Fruit fly (Drosophila melanogaster) whole organism, embryonic: Measurements from ENCODE around the gene Ing3.
A peak's percentile ranks its signal among the peaks of the same experiment; 100 is the strongest.

Experiments used
- Abd-B ChIP-seq: fragments of 200-800 bp; sonication (Bioruptor generic); optimal IDR thresholded peaks from 2 replicates; lab custom pipeline; 2018; ENCODE audit warnings: missing biosample characterization, mild to moderate bottlenecking, missing genetic modification characterization, moderate library complexity
- Aef1 ChIP-seq: fragments of 200-800 bp; sonication (Bioruptor generic); IDR thresholded peaks from 3 replicates; pipeline ENCODE4 v1.3.6; 2022; ENCODE audit warnings: missing biosample characterization, missing genetic modification characterization
- Atf-2 ChIP-seq: fragments of 200-800 bp; sonication (Bioruptor generic); optimal IDR thresholded peaks from 2 replicates; lab custom pipeline; 2016; ENCODE audit warnings: missing biosample characterization, missing genetic modification characterization
- CG10267 ChIP-seq: fragments of 200-800 bp; sonication (Bioruptor generic); optimal IDR thresholded peaks from 2 replicates; lab custom pipeline; 2018; ENCODE audit warnings: missing biosample characterization, mild to moderate bottlenecking, missing genetic modification characterization, moderate library complexity
- CG11504 ChIP-seq: fragments of 200-800 bp; sonication (Bioruptor generic); optimal IDR thresholded peaks from 3 replicates; lab custom pipeline; 2019; ENCODE audit warnings: missing biosample characterization, mild to moderate bottlenecking, missing genetic modification characterization, moderate library complexity
- CG12071 ChIP-seq: fragments of 200-800 bp; sonication (Bioruptor generic); optimal IDR thresholded peaks from 3 replicates; lab custom pipeline; 2018; ENCODE audit warnings: missing biosample characterization, mild to moderate bottlenecking, missing genetic modification characterization
- CG12299 ChIP-seq: fragments of 200-800 bp; sonication (Bioruptor generic); optimal IDR thresholded peaks from 2 replicates; lab custom pipeline; 2018; ENCODE audit warnings: missing biosample characterization, mild to moderate bottlenecking, missing genetic modification characterization
- CG14965 ChIP-seq: fragments of 200-800 bp; sonication (Bioruptor generic); optimal IDR thresholded peaks from 2 replicates; lab custom pipeline; 2016; ENCODE audit warnings: missing biosample characterization, missing genetic modification characterization, borderline replicate concordance
- CG15514 ChIP-seq: fragments of 200-800 bp; sonication (Bioruptor generic); optimal IDR thresholded peaks from 3 replicates; lab custom pipeline; 2017; ENCODE audit warnings: missing biosample characterization, missing genetic modification characterization, mild to moderate bottlenecking, moderate library complexity, missing genetic modification reagents
- CG1602 ChIP-seq: fragments of 200-800 bp; sonication (Bioruptor generic); optimal IDR thresholded peaks from 3 replicates; lab custom pipeline; 2016; ENCODE audit warnings: missing biosample characterization, missing genetic modification characterization
- CG17361 ChIP-seq: fragments of 200-800 bp; sonication (Bioruptor generic); IDR thresholded peaks from 3 replicates; pipeline ENCODE4 v1.3.6; 2022; ENCODE audit warnings: missing biosample characterization, missing genetic modification characterization
- CG17829 ChIP-seq: fragments of 200-800 bp; optimal IDR thresholded peaks from 2 replicates; lab custom pipeline; 2019; ENCODE audit warnings: missing biosample characterization, mild to moderate bottlenecking, missing genetic modification characterization, moderate library complexity
- CG18764 ChIP-seq: fragments of 200-800 bp; sonication (Bioruptor generic); optimal IDR thresholded peaks from 3 replicates; lab custom pipeline; 2016; ENCODE audit warnings: missing biosample characterization, missing genetic modification characterization
- CG2712 ChIP-seq: fragments of 200-800 bp; optimal IDR thresholded peaks from 3 replicates; lab custom pipeline; 2019; ENCODE audit warnings: missing biosample characterization, mild to moderate bottlenecking, missing genetic modification characterization, moderate library complexity
- CG30431 ChIP-seq: fragments of 200-800 bp; sonication (Bioruptor generic); optimal IDR thresholded peaks from 2 replicates; lab custom pipeline; 2017; ENCODE audit warnings: missing biosample characterization, missing genetic modification characterization
- CG31388 ChIP-seq: fragments of 200-800 bp; sonication (Bioruptor generic); optimal IDR thresholded peaks from 2 replicates; lab custom pipeline; 2016; ENCODE audit warnings: missing biosample characterization, missing genetic modification characterization
- CG32532 ChIP-seq: fragments of 200-800 bp; sonication (Bioruptor generic); IDR thresholded peaks from 2 replicates; pipeline ENCODE4 v1.3.6; 2022; ENCODE audit warnings: missing biosample characterization, missing genetic modification characterization
- CG3407 ChIP-seq: fragments of 200-800 bp; sonication (Bioruptor generic); optimal IDR thresholded peaks from 2 replicates; lab custom pipeline; 2018; ENCODE audit warnings: missing biosample characterization, mild to moderate bottlenecking, missing genetic modification characterization
- CG4360 ChIP-seq: fragments of 200-800 bp; sonication (Bioruptor generic); IDR thresholded peaks from 2 replicates; pipeline ENCODE4 v1.3.6; 2022; ENCODE audit warnings: missing biosample characterization, missing genetic modification characterization
- CG4424 ChIP-seq: fragments of 200-800 bp; sonication (Bioruptor generic); optimal IDR thresholded peaks from 3 replicates; lab custom pipeline; 2016; ENCODE audit warnings: missing biosample characterization, missing genetic modification characterization
- CG6689 ChIP-seq: fragments of 200-800 bp; sonication (Bioruptor generic); IDR thresholded peaks from 2 replicates; pipeline ENCODE4 v1.3.6; 2022; ENCODE audit warnings: missing biosample characterization, missing genetic modification characterization
- CG8089 ChIP-seq: fragments of 200-800 bp; sonication (Bioruptor generic); optimal IDR thresholded peaks from 3 replicates; lab custom pipeline; 2016; ENCODE audit warnings: missing biosample characterization, missing genetic modification characterization
- Dbx ChIP-seq: fragments of 200-800 bp; sonication (Bioruptor generic); IDR thresholded peaks from 3 replicates; pipeline ENCODE4 v1.3.6; 2022; ENCODE audit warnings: missing biosample characterization, missing genetic modification characterization
- Dek ChIP-seq: fragments of 200-800 bp; sonication (Bioruptor generic); optimal IDR thresholded peaks from 3 replicates; lab custom pipeline; 2019; ENCODE audit warnings: missing biosample characterization, mild to moderate bottlenecking, missing genetic modification characterization, moderate library complexity
- Hsf ChIP-seq: fragments of 200-800 bp; sonication (Bioruptor generic); optimal IDR thresholded peaks from 3 replicates; lab custom pipeline; 2016; ENCODE audit warnings: missing biosample characterization, missing genetic modification characterization
- MESR4 ChIP-seq: fragments of 200-800 bp; sonication (Bioruptor generic); optimal IDR thresholded peaks from 2 replicates; lab custom pipeline; 2018; ENCODE audit warnings: missing biosample characterization, mild to moderate bottlenecking, missing genetic modification characterization, moderate library complexity
- Nf-YA ChIP-seq: fragments of 200-800 bp; sonication (Bioruptor generic); IDR thresholded peaks from 2 replicates; pipeline ENCODE4 v1.3.6; 2022; ENCODE audit warnings: missing biosample characterization, missing genetic modification characterization
- Oaz ChIP-seq: fragments of 200-800 bp; sonication (Bioruptor generic); IDR thresholded peaks from 2 replicates; pipeline ENCODE4 v1.3.6; 2022; ENCODE audit warnings: missing biosample characterization, missing genetic modification characterization
- bcd ChIP-seq: fragments of 200-800 bp; sonication (Bioruptor generic); optimal IDR thresholded peaks from 2 replicates; lab custom pipeline; 2017; ENCODE audit warnings: missing biosample characterization, mild to moderate bottlenecking, missing genetic modification characterization
- cas ChIP-seq: fragments of 200-800 bp; sonication (Bioruptor generic); IDR thresholded peaks from 2 replicates; pipeline ENCODE4 v1.3.6; 2022; ENCODE audit warnings: missing biosample characterization, missing genetic modification characterization
- caup ChIP-seq: fragments of 200-800 bp; sonication (Bioruptor generic); optimal IDR thresholded peaks from 3 replicates; lab custom pipeline; 2017; ENCODE audit warnings: missing biosample characterization, mild to moderate bottlenecking, missing genetic modification characterization, moderate library complexity; ENCODE audit not compliant: severe bottlenecking
- chif ChIP-seq, 2 experiments: fragments of 200-800 bp; sonication (Bioruptor generic); optimal IDR thresholded peaks; 3 replicates each; lab custom pipeline; 2016; ENCODE audit warnings: missing biosample characterization in 2 of 2, missing genetic modification characterization in 2 of 2
- danr ChIP-seq: fragments of 200-800 bp; sonication (Bioruptor generic); IDR thresholded peaks from 2 replicates; pipeline ENCODE4 v1.3.6; 2022; ENCODE audit warnings: missing biosample characterization, missing genetic modification characterization
- disco-r ChIP-seq: fragments of 200-800 bp; sonication (Bioruptor generic); optimal IDR thresholded peaks from 2 replicates; lab custom pipeline; 2016; ENCODE audit warnings: missing biosample characterization, missing genetic modification characterization
- dm ChIP-seq: fragments of 200-800 bp; sonication (Bioruptor generic); optimal IDR thresholded peaks from 3 replicates; lab custom pipeline; 2016; ENCODE audit warnings: missing biosample characterization, missing genetic modification characterization
- dysf ChIP-seq: fragments of 200-800 bp; sonication (Bioruptor generic); IDR thresholded peaks from 3 replicates; pipeline ENCODE4 v1.3.6; 2022; ENCODE audit warnings: missing biosample characterization, missing genetic modification characterization
- fru ChIP-seq: fragments of >200 bp; optimal IDR thresholded peaks from 2 replicates; lab custom pipeline; 2017
- fu2 ChIP-seq: fragments of 200-800 bp; sonication (Bioruptor generic); optimal IDR thresholded peaks from 2 replicates; lab custom pipeline; 2016; ENCODE audit warnings: missing biosample characterization, missing genetic modification characterization
- grn ChIP-seq: fragments of 200-800 bp; sonication (Bioruptor generic); optimal IDR thresholded peaks from 3 replicates; lab custom pipeline; 2017; ENCODE audit warnings: missing biosample characterization, missing genetic modification characterization
- ken ChIP-seq: fragments of 200-800 bp; sonication (Bioruptor generic); IDR thresholded peaks from 3 replicates; pipeline ENCODE4 v1.3.6; 2022; ENCODE audit warnings: missing biosample characterization, missing genetic modification characterization
- knrl ChIP-seq: fragments of 200-800 bp; sonication (Bioruptor generic); IDR thresholded peaks from 3 replicates; pipeline ENCODE4 v1.3.6; 2022; ENCODE audit warnings: missing biosample characterization, missing genetic modification characterization; ENCODE audit not compliant: partially characterized antibody
- lbe ChIP-seq: fragments of 200-800 bp; sonication (Bioruptor generic); optimal IDR thresholded peaks from 2 replicates; lab custom pipeline; 2016; ENCODE audit warnings: missing biosample characterization, mild to moderate bottlenecking, missing genetic modification characterization
- lov ChIP-seq, 2 experiments: fragments of 200-800 bp in 1 of 2; fragments of >200 bp in 1 of 2; sonication (Bioruptor generic) in 1 of 2; IDR thresholded peaks in 1 of 2; optimal IDR thresholded peaks in 1 of 2; 2 replicates in 1 of 2; 3 replicates in 1 of 2; pipeline versions ENCODE4 v1.3.6 to Lab custom; 2017 to 2022; ENCODE audit warnings: missing biosample characterization in 1 of 2, missing genetic modification characterization in 1 of 2
- nau ChIP-seq: fragments of 200-800 bp; sonication (Bioruptor generic); optimal IDR thresholded peaks from 3 replicates; lab custom pipeline; 2017; ENCODE audit warnings: missing biosample characterization, mild to moderate bottlenecking, missing genetic modification characterization, missing genetic modification reagents
- nom ChIP-seq: fragments of 200-800 bp; sonication (Bioruptor generic); optimal IDR thresholded peaks from 2 replicates; lab custom pipeline; 2017; ENCODE audit warnings: missing biosample characterization, missing genetic modification characterization, mild to moderate bottlenecking, moderate library complexity, missing genetic modification reagents
- peb ChIP-seq: fragments of 200-800 bp; sonication (Bioruptor generic); IDR thresholded peaks from 2 replicates; pipeline ENCODE4 v1.3.6; 2022; ENCODE audit warnings: missing biosample characterization, missing genetic modification characterization
- pho ChIP-seq: fragments of 200-800 bp; sonication (Bioruptor generic); optimal IDR thresholded peaks from 2 replicates; lab custom pipeline; 2016; ENCODE audit warnings: missing biosample characterization, missing genetic modification characterization
- sisA ChIP-seq: fragments of 200-800 bp; sonication (Bioruptor generic); IDR thresholded peaks from 2 replicates; pipeline ENCODE4 v1.3.6; 2022; ENCODE audit warnings: missing biosample characterization, missing genetic modification characterization
- tio ChIP-seq: fragments of 200-800 bp; sonication (Bioruptor generic); optimal IDR thresholded peaks from 2 replicates; lab custom pipeline; 2017; ENCODE audit warnings: missing biosample characterization, missing genetic modification characterization, inconsistent platforms
- usp ChIP-seq: fragments of >200 bp; optimal IDR thresholded peaks from 2 replicates; lab custom pipeline; 2017; ENCODE audit warnings: missing biosample characterization, missing genetic modification characterization
- vfl ChIP-seq: fragments of 200-800 bp; sonication (Bioruptor generic); optimal IDR thresholded peaks from 2 replicates; lab custom pipeline; 2016; ENCODE audit warnings: missing biosample characterization, missing genetic modification characterization
- zfh1 ChIP-seq: fragments of 200-800 bp; sonication (Bioruptor generic); IDR thresholded peaks from 3 replicates; pipeline ENCODE4 v1.3.6; 2022; ENCODE audit warnings: missing biosample characterization, missing genetic modification characterization

Gene Ing3

dm6 chrX:18635118-18635552, 17.8 kb downstream of the Ing3 start (continued):
- TF ChIP-seq cas (GFP tag; lab: Robert Waterston, UW), result no peak
- peak; percentile 3 to 49 for TF ChIP-seq chif (GFP tag; optimal IDR thresholded peaks at IDR 0.05; lab: Kevin White, UChicago)
- TF ChIP-seq CG8089 (GFP tag; lab: Kevin White, UChicago), result peak; percentile 22
- TF ChIP-seq CG2712 (tag; lab: Kevin White, UChicago), result peak; percentile 6
- no peak for TF ChIP-seq CG4360 (GFP tag; lab: Robert Waterston, UW)
- no peak for TF ChIP-seq MESR4
- TF ChIP-seq Oaz (GFP tag; lab: Robert Waterston, UW), result no peak
- peak; percentile 8 for TF ChIP-seq CG10267 (tag; lab: Kevin White, UChicago)
- TF ChIP-seq CG32532, result peak; percentile 74
- TF ChIP-seq CG12071 (GFP tag; lab: Kevin White, UChicago), result no peak
- TF ChIP-seq dysf (GFP tag; lab: Robert Waterston, UW), result peak; percentile 33; the same call in 1 of the 3 replicates
- TF ChIP-seq Dek, result peak; percentile 28
- TF ChIP-seq CG4424 (GFP tag; lab: Kevin White, UChicago), result no peak
- no peak for TF ChIP-seq Nf-YA (GFP tag; lab: Robert Waterston, UW)
- TF ChIP-seq bcd (GFP tag; lab: Kevin White, UChicago), result no peak
- peak; percentile 55 for TF ChIP-seq Hsf
- TF ChIP-seq CG15514 (GFP tag; lab: Kevin White, UChicago), result peak; percentile 49
- no peak for TF ChIP-seq sisA (GFP tag; lab: Robert Waterston, UW)
- TF ChIP-seq fru (lab: Kevin White, UChicago), result no peak
- TF ChIP-seq lbe, result no peak
- TF ChIP-seq CG17829 (tag; lab: Kevin White, UChicago), result peak; percentile 47
- TF ChIP-seq dm (GFP tag; lab: Kevin White, UChicago), result no peak
- TF ChIP-seq grn (GFP tag; lab: Kevin White, UChicago), result no peak
- no peak for TF ChIP-seq usp (GFP tag; lab: Kevin White, UChicago)
- TF ChIP-seq caup (GFP tag; lab: Kevin White, UChicago), result peak; percentile 36
- no peak for TF ChIP-seq CG3407 (GFP tag; lab: Kevin White, UChicago)
- peak; percentile 21 for TF ChIP-seq Atf-2
- TF ChIP-seq peb (GFP tag; lab: Robert Waterston, UW), result no peak
- no peak for TF ChIP-seq CG30431 (GFP tag; lab: Kevin White, UChicago)
- peak; percentile 27 for TF ChIP-seq pho
- no peak for TF ChIP-seq disco-r (GFP tag; lab: Kevin White, UChicago)
- TF ChIP-seq CG14965 (GFP tag; lab: Kevin White, UChicago), result no peak
- TF ChIP-seq tio (GFP tag; lab: Kevin White, UChicago), result no peak
- TF ChIP-seq nom (GFP tag; lab: Kevin White, UChicago), result no peak
- peak; percentile 43 for TF ChIP-seq CG11504
- TF ChIP-seq knrl (GFP tag; lab: Robert Waterston, UW), result peak; percentile 70
- no peak for TF ChIP-seq fu2 (GFP tag; lab: Kevin White, UChicago)
- TF ChIP-seq Dbx (GFP tag; lab: Robert Waterston, UW), result peak; percentile 57; the same call in 2 of the 3 replicates
- no peak for TF ChIP-seq Abd-B (GFP tag; lab: Kevin White, UChicago)
- no peak; the same call in 2 of the 3 replicates for TF ChIP-seq Aef1 (GFP tag; lab: Robert Waterston, UW)
- TF ChIP-seq vfl, result no peak
- TF ChIP-seq CG6689 (GFP tag; lab: Robert Waterston, UW), result no peak
- TF ChIP-seq nau, result no peak
- no peak for TF ChIP-seq lov (optimal IDR thresholded peaks at IDR 0.05; lab: Kevin White, UChicago)
- no peak for TF ChIP-seq lov (GFP tag; IDR thresholded peaks at IDR 0.05; lab: Robert Waterston, UW)
- no peak for TF ChIP-seq ken (GFP tag; lab: Robert Waterston, UW)
- no peak for TF ChIP-seq CG12299 (tag; lab: Kevin White, UChicago)
- no peak for TF ChIP-seq danr (GFP tag; lab: Robert Waterston, UW)
- no peak for TF ChIP-seq CG18764 (GFP tag; lab: Kevin White, UChicago)
- TF ChIP-seq CG17361 (GFP tag; lab: Robert Waterston, UW), result peak; percentile 36; the same call in 1 of the 3 replicates
- TF ChIP-seq zfh1 (GFP tag; lab: Robert Waterston, UW), result no peak
- peak; percentile 13 for TF ChIP-seq CG1602 (GFP tag; lab: Kevin White, UChicago)
- no peak for TF ChIP-seq CG31388 (GFP tag; lab: Kevin White, UChicago)
